Worm (Caenorhabditis elegans): ENCODE results near the gene rnf-121.

DNA sequence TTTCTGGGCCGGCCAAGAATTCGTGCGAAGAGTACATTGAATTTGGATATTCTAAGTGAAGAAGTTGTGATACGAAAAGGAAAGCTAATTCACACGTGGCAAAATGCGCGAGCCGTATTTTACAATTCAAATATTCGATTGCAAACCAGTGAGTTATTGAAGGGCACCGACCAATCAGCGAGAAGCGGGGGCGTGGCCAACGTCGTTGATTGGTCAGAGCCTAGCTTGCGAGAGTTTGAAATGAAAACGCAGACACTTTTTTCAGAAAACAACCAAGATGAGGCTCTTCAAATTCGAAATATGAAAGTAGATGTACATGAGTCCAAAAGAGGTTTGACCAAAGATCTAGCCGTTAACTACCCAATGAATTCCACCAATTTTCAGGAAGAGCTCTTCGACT is 39.9 kb upstream of the rnf-121 start:
- TF ChIP-seq T22C8.4 (GFP tag; IDR thresholded peaks at IDR 0.05) = no peak
- TF ChIP-seq ref-1 (GFP tag; conservative IDR thresholded peaks at IDR 0.05) = no peak
- TF ChIP-seq flt-1 (GFP tag; IDR thresholded peaks at IDR 0.05) = no peak
- no peak for TF ChIP-seq ztf-23 (GFP tag; IDR thresholded peaks at IDR 0.05)
- TF ChIP-seq klf-2 (GFP tag; conservative IDR thresholded peaks at IDR 0.05) = no peak

Data from whole organism, midembryonic.